Fruit fly (Drosophila melanogaster): Measurements from ENCODE around the gene Ugt307A1.

The Ugt307A1 gene

dm6 chr2L:7032517-7032951 lies 35.2 kb upstream of the Ugt307A1 start, which contains the start of the genes Rab30 and Caper (continued):
- TF ChIP-seq gcm (GFP tag; optimal IDR thresholded peaks at IDR 0.05): peak; percentile 45
- TF ChIP-seq CG12744 (GFP tag; optimal IDR thresholded peaks at IDR 0.05): peak; percentile 62
- TF ChIP-seq Neu2 (GFP tag; optimal IDR thresholded peaks at IDR 0.05; ENCODE audit: borderline replicate concordance): peak; percentile 8
- TF ChIP-seq lmd (GFP tag; IDR thresholded peaks at IDR 0.05): peak; percentile 46; the same call in 1 of the 2 replicates
- 0 out of 2 replicates have a peak, but pooled peaks have one; percentile 33 for TF ChIP-seq cas (GFP tag; IDR thresholded peaks at IDR 0.05)
- TF ChIP-seq ara (GFP tag; IDR thresholded peaks at IDR 0.05): no peak
- TF ChIP-seq CG12299 (tag; optimal IDR thresholded peaks at IDR 0.05): peak; percentile 55
- peak; percentile 99 for TF ChIP-seq knrl (GFP tag; IDR thresholded peaks at IDR 0.05; ENCODE audit: partially characterized antibody)
- peak; percentile 67 for TF ChIP-seq jumu (GFP tag; optimal IDR thresholded peaks at IDR 0.05)
- TF ChIP-seq tio (GFP tag; optimal IDR thresholded peaks at IDR 0.05): no peak
- TF ChIP-seq B-H2 (GFP tag; optimal IDR thresholded peaks at IDR 0.05): peak; percentile 88
- TF ChIP-seq CG14441 (GFP tag; IDR thresholded peaks at IDR 0.05): peak; percentile 50
- TF ChIP-seq fu2 (GFP tag; optimal IDR thresholded peaks at IDR 0.05): peak; percentile 57
- no peak for TF ChIP-seq CG11695 (GFP tag; IDR thresholded peaks at IDR 0.05)
- no peak for TF ChIP-seq tup (GFP tag; optimal IDR thresholded peaks at IDR 0.05)
- peak; percentile 55 for TF ChIP-seq Six4 (GFP tag; optimal IDR thresholded peaks at IDR 0.05)
- TF ChIP-seq shn (GFP tag; optimal IDR thresholded peaks at IDR 0.05): peak; percentile 43
- peak; percentile 61 for TF ChIP-seq CG8290 (GFP tag; optimal IDR thresholded peaks at IDR 0.05)
- TF ChIP-seq CG8290 (tag; optimal IDR thresholded peaks at IDR 0.05): peak in 1 of 2 experiments; percentile 87
- TF ChIP-seq CG8765 (GFP tag; IDR thresholded peaks at IDR 0.05): no peak; the same call in 1 of the 2 replicates
- TF ChIP-seq jigr1 (GFP tag; IDR thresholded peaks at IDR 0.05): no peak
- peak; percentile 61 for TF ChIP-seq CG2712 (tag; optimal IDR thresholded peaks at IDR 0.05)
- peak; percentile 98 for TF ChIP-seq CG42726 (GFP tag; IDR thresholded peaks at IDR 0.05; ENCODE audit: partially characterized antibody)
- peak; percentile 99 for TF ChIP-seq Bgb (GFP tag; IDR thresholded peaks at IDR 0.05; ENCODE audit: partially characterized antibody)
- no peak for TF ChIP-seq CG4730 (GFP tag; IDR thresholded peaks at IDR 0.05)
- peak; percentile 46 for TF ChIP-seq CoRest (tag; optimal IDR thresholded peaks at IDR 0.05)
- TF ChIP-seq dmrt11E (tag; optimal IDR thresholded peaks at IDR 0.05): peak; percentile 37
- TF ChIP-seq CG30403 (GFP tag; optimal IDR thresholded peaks at IDR 0.05): peak; percentile 69
- no peak for TF ChIP-seq ro (GFP tag; IDR thresholded peaks at IDR 0.05)
- TF ChIP-seq CG4424 (GFP tag; optimal IDR thresholded peaks at IDR 0.05): peak; percentile 45
- TF ChIP-seq odd (GFP tag; optimal IDR thresholded peaks at IDR 0.05): no peak
- peak; percentile 98 for TF ChIP-seq HLH4C (GFP tag; IDR thresholded peaks at IDR 0.05; ENCODE audit: partially characterized antibody)
- TF ChIP-seq jing (GFP tag; optimal IDR thresholded peaks at IDR 0.05): no peak
- TF ChIP-seq ham (GFP tag; IDR thresholded peaks at IDR 0.05): no peak
- peak; percentile 51 for TF ChIP-seq Dip3 (GFP tag; optimal IDR thresholded peaks at IDR 0.05)
- no peak for TF ChIP-seq ap (GFP tag; IDR thresholded peaks at IDR 0.05)
- TF ChIP-seq br (optimal IDR thresholded peaks at IDR 0.05): no peak
- TF ChIP-seq CG5245 (GFP tag; optimal IDR thresholded peaks at IDR 0.05): peak; percentile 13
- no peak for TF ChIP-seq pros (GFP tag; optimal IDR thresholded peaks at IDR 0.05)
- no peak for TF ChIP-seq bigmax (GFP tag; optimal IDR thresholded peaks at IDR 0.05)
- no peak for TF ChIP-seq bcd (GFP tag; optimal IDR thresholded peaks at IDR 0.05)
- TF ChIP-seq CG32532 (GFP tag; IDR thresholded peaks at IDR 0.05): peak; percentile 65
- TF ChIP-seq Side (GFP tag; optimal IDR thresholded peaks at IDR 0.05): peak; percentile 56
- TF ChIP-seq lola (GFP tag; optimal IDR thresholded peaks at IDR 0.05): peak in 1 of 3 experiments; percentile 4
- TF ChIP-seq MTF-1 (GFP tag; optimal IDR thresholded peaks at IDR 0.05; ENCODE audit: borderline replicate concordance): peak; percentile 3
- TF ChIP-seq fd64A (GFP tag; optimal IDR thresholded peaks at IDR 0.05): no peak
- peak; percentile 33 for TF ChIP-seq CG12104 (GFP tag; optimal IDR thresholded peaks at IDR 0.05)
- 0 out of 3 replicates have a peak, but pooled peaks have one; percentile 24 for TF ChIP-seq tgo (GFP tag; IDR thresholded peaks at IDR 0.05)
- TF ChIP-seq CG8089 (GFP tag; optimal IDR thresholded peaks at IDR 0.05): no peak
- TF ChIP-seq Dbx (GFP tag; IDR thresholded peaks at IDR 0.05): peak; percentile 84
- TF ChIP-seq CG8944 (GFP tag; optimal IDR thresholded peaks at IDR 0.05): peak; percentile 53
